Worm (Caenorhabditis elegans) whole organism, L1 larva: Measurements from ENCODE around the gene pcp-1.

Experiments
- C16A3.4 ChIP-seq: fragments of 150-350 bp; optimal IDR thresholded peaks from 2 replicates; lab custom pipeline; 2014; ENCODE audit warnings: missing biosample characterization, missing genetic modification characterization
- F16B12.6 ChIP-seq: fragments of 150-350 bp; optimal IDR thresholded peaks from 2 replicates; lab custom pipeline; 2014; ENCODE audit warnings: missing biosample characterization, missing genetic modification characterization
- Y116A8C.19 ChIP-seq: sonication (generic microtip); optimal IDR thresholded peaks from 2 replicates; lab custom pipeline; 2016; ENCODE audit warnings: missing compliant biosample characterization, missing genetic modification characterization, borderline replicate concordance
- aha-1 ChIP-seq: fragments of 150-350 bp; optimal IDR thresholded peaks from 2 replicates; lab custom pipeline; 2014; ENCODE audit warnings: missing biosample characterization, missing genetic modification characterization
- alr-1 ChIP-seq: fragments of 200-800 bp; sonication (Bioruptor generic); optimal IDR thresholded peaks from 2 replicates; lab custom pipeline; 2018; ENCODE audit warnings: borderline replicate concordance, mild to moderate bottlenecking, missing genetic modification characterization, missing compliant biosample characterization
- ama-1 ChIP-seq: fragments of 150-350 bp; optimal IDR thresholded peaks from 2 replicates; lab custom pipeline; 2014
- blmp-1 ChIP-seq: fragments of 150-350 bp; optimal IDR thresholded peaks from 2 replicates; lab custom pipeline; 2014; ENCODE audit warnings: missing biosample characterization, missing genetic modification characterization
- ceh-63 ChIP-seq: fragments of 200-800 bp; sonication (Bioruptor generic); optimal IDR thresholded peaks from 2 replicates; lab custom pipeline; 2018; ENCODE audit warnings: mild to moderate bottlenecking, missing genetic modification characterization, missing compliant biosample characterization
- ceh-8 ChIP-seq: fragments of 200-800 bp; sonication (Bioruptor generic); optimal IDR thresholded peaks from 2 replicates; lab custom pipeline; 2018; ENCODE audit warnings: mild to moderate bottlenecking, missing genetic modification characterization, moderate library complexity, missing compliant biosample characterization
- ceh-90 ChIP-seq: sonication (generic microtip); optimal IDR thresholded peaks from 2 replicates; lab custom pipeline; 2016; ENCODE audit warnings: missing genetic modification characterization, missing compliant biosample characterization
- dpl-1 ChIP-seq, 3 experiments: fragments of 150-350 bp in 2 of 3; sonication (generic microtip) in 1 of 3; optimal IDR thresholded peaks; 2 replicates each; lab custom pipeline; 2014 to 2017; ENCODE audit warnings: missing biosample characterization in 3 of 3, missing genetic modification characterization in 3 of 3, missing genetic modification reagents in 3 of 3
- dsc-1 ChIP-seq: sonication (generic microtip); optimal IDR thresholded peaks from 2 replicates; lab custom pipeline; 2016; ENCODE audit warnings: mild to moderate bottlenecking, missing genetic modification characterization, missing compliant biosample characterization
- efl-1 ChIP-seq, 4 experiments: fragments of 150-350 bp; optimal IDR thresholded peaks in 3 of 4; peaks in 1 of 4; 1 replicate in 1 of 4; 2 replicates in 3 of 4; lab custom pipeline; 2014; ENCODE audit warnings: missing biosample characterization in 2 of 4, missing genetic modification characterization in 2 of 4, missing genetic modification reagents in 2 of 4
- egl-13 ChIP-seq: sonication (generic microtip); optimal IDR thresholded peaks from 2 replicates; lab custom pipeline; 2016; ENCODE audit warnings: missing genotype, missing genetic modification reagents, missing genetic modification characterization, missing compliant biosample characterization
- fkh-10 ChIP-seq: sonication (generic microtip); optimal IDR thresholded peaks from 2 replicates; lab custom pipeline; 2017; ENCODE audit warnings: missing biosample characterization, missing genetic modification reagents, missing genetic modification characterization
- fkh-4 ChIP-seq: sonication (generic microtip); optimal IDR thresholded peaks from 2 replicates; lab custom pipeline; 2016; ENCODE audit warnings: missing compliant biosample characterization, missing genetic modification characterization, borderline replicate concordance
- fkh-8 ChIP-seq: sonication (generic microtip); optimal IDR thresholded peaks from 2 replicates; lab custom pipeline; 2016; ENCODE audit warnings: mild to moderate bottlenecking, missing genetic modification characterization, missing compliant biosample characterization
- fos-1 ChIP-seq: fragments of 150-350 bp; optimal IDR thresholded peaks from 2 replicates; lab custom pipeline; 2014; ENCODE audit warnings: missing biosample characterization, missing genetic modification characterization
- grh-1 ChIP-seq: fragments of 200-800 bp; sonication (Bioruptor generic); IDR thresholded peaks from 2 replicates; pipeline ENCODE4 v1.3.6; 2022; ENCODE audit warnings: missing genetic modification reagents, missing genetic modification characterization, missing compliant biosample characterization
- hlh-4 ChIP-seq: sonication (generic microtip); optimal IDR thresholded peaks from 2 replicates; lab custom pipeline; 2016; ENCODE audit warnings: mild to moderate bottlenecking, missing genetic modification characterization, missing compliant biosample characterization
- irx-1 ChIP-seq: sonication (generic microtip); optimal IDR thresholded peaks from 2 replicates; lab custom pipeline; 2016; ENCODE audit warnings: missing genetic modification characterization, missing compliant biosample characterization
- isw-1 ChIP-seq: fragments of 200-800 bp; sonication (Bioruptor generic); IDR thresholded peaks from 2 replicates; pipeline ENCODE4 v1.3.6; 2022; ENCODE audit warnings: missing genetic modification characterization, missing compliant biosample characterization
- lin-13 ChIP-seq: fragments of 150-350 bp; optimal IDR thresholded peaks from 2 replicates; lab custom pipeline; 2014; ENCODE audit warnings: missing biosample characterization, missing genetic modification reagents, missing genetic modification characterization
- lin-14 ChIP-seq: fragments of 200-800 bp; sonication (Bioruptor generic); optimal IDR thresholded peaks from 2 replicates; lab custom pipeline; 2018; ENCODE audit warnings: mild to moderate bottlenecking, missing genetic modification characterization, moderate library complexity, missing compliant biosample characterization
- lin-15B ChIP-seq: fragments of 150-350 bp; sonication (generic microtip); optimal IDR thresholded peaks from 3 replicates; lab custom pipeline; 2014; ENCODE audit warnings: missing biosample characterization, missing genetic modification characterization
- lin-35 ChIP-seq, 2 experiments: fragments of 150-350 bp; optimal IDR thresholded peaks; 2 replicates each; lab custom pipeline; 2014; ENCODE audit warnings: missing biosample characterization in 2 of 2, missing genetic modification characterization in 2 of 2, missing genetic modification reagents in 2 of 2
- lir-3 ChIP-seq: sonication (generic microtip); optimal IDR thresholded peaks from 2 replicates; lab custom pipeline; 2016; ENCODE audit warnings: mild to moderate bottlenecking, missing genetic modification characterization, moderate library complexity, missing compliant biosample characterization; ENCODE audit not compliant: poor library complexity
- lsy-2 ChIP-seq, 2 experiments: fragments of 150-350 bp; optimal IDR thresholded peaks; 2 replicates each; lab custom pipeline; 2014; ENCODE audit warnings: missing biosample characterization in 2 of 2, missing genetic modification characterization in 2 of 2
- mef-2 ChIP-seq: fragments of 150-350 bp; optimal IDR thresholded peaks from 2 replicates; lab custom pipeline; 2014; ENCODE audit warnings: missing biosample characterization, missing genetic modification characterization
- mep-1 ChIP-seq: fragments of 150-350 bp; optimal IDR thresholded peaks from 2 replicates; lab custom pipeline; 2014; ENCODE audit warnings: missing biosample characterization, missing genetic modification characterization
- nhr-19 ChIP-seq: fragments of 200-800 bp; sonication (Bioruptor generic); conservative IDR thresholded peaks from 2 replicates; pipeline ENCODE4 v1.3.6; 2022; ENCODE audit warnings: missing genetic modification characterization, missing compliant biosample characterization
- nhr-237 ChIP-seq: fragments of 150-350 bp; optimal IDR thresholded peaks from 2 replicates; lab custom pipeline; 2014; ENCODE audit warnings: missing biosample characterization, missing genetic modification characterization
- nhr-47 ChIP-seq: sonication (generic microtip); optimal IDR thresholded peaks from 2 replicates; lab custom pipeline; 2016; ENCODE audit warnings: mild to moderate bottlenecking, missing genetic modification characterization, moderate library complexity, missing compliant biosample characterization
- nhr-71 ChIP-seq: sonication (generic microtip); optimal IDR thresholded peaks from 2 replicates; lab custom pipeline; 2016; ENCODE audit warnings: mild to moderate bottlenecking, missing genetic modification characterization, moderate library complexity, missing compliant biosample characterization
- nhr-84 ChIP-seq: sonication (generic microtip); optimal IDR thresholded peaks from 2 replicates; lab custom pipeline; 2017; ENCODE audit warnings: missing biosample characterization, missing genetic modification characterization
- rnt-1 ChIP-seq: sonication (generic microtip); optimal IDR thresholded peaks from 2 replicates; lab custom pipeline; 2016; ENCODE audit warnings: mild to moderate bottlenecking, missing genetic modification characterization, moderate library complexity, missing compliant biosample characterization
- snu-23 ChIP-seq: sonication (generic microtip); optimal IDR thresholded peaks from 2 replicates; lab custom pipeline; 2016; ENCODE audit warnings: missing genetic modification characterization, missing compliant biosample characterization
- sox-4 ChIP-seq: sonication (generic microtip); optimal IDR thresholded peaks from 2 replicates; lab custom pipeline; 2016; ENCODE audit warnings: missing genetic modification characterization, missing compliant biosample characterization
- sptf-1 ChIP-seq: fragments of 150-350 bp; optimal IDR thresholded peaks from 2 replicates; lab custom pipeline; 2014; ENCODE audit warnings: missing biosample characterization, missing genetic modification characterization
- sup-37 ChIP-seq: fragments of 200-800 bp; sonication (Bioruptor generic); optimal IDR thresholded peaks from 2 replicates; lab custom pipeline; 2018; ENCODE audit warnings: mild to moderate bottlenecking, missing genetic modification characterization, missing compliant biosample characterization
- swsn-7 ChIP-seq: sonication (generic microtip); optimal IDR thresholded peaks from 2 replicates; lab custom pipeline; 2016; ENCODE audit warnings: missing genetic modification characterization, missing compliant biosample characterization
- tbx-2 ChIP-seq: sonication (generic microtip); optimal IDR thresholded peaks from 2 replicates; lab custom pipeline; 2016; ENCODE audit warnings: missing genetic modification characterization, missing compliant biosample characterization
- unc-130 ChIP-seq: fragments of 150-350 bp; optimal IDR thresholded peaks from 2 replicates; lab custom pipeline; 2017; ENCODE audit warnings: missing biosample characterization, missing genetic modification characterization, inconsistent platforms
- unc-86 ChIP-seq: sonication (generic microtip); optimal IDR thresholded peaks from 2 replicates; lab custom pipeline; 2016; ENCODE audit warnings: missing genetic modification characterization, missing compliant biosample characterization
- xbp-1 ChIP-seq: sonication (generic microtip); optimal IDR thresholded peaks from 2 replicates; lab custom pipeline; 2016; ENCODE audit warnings: missing genetic modification characterization, missing compliant biosample characterization

pcp-1 gene

DNA sequence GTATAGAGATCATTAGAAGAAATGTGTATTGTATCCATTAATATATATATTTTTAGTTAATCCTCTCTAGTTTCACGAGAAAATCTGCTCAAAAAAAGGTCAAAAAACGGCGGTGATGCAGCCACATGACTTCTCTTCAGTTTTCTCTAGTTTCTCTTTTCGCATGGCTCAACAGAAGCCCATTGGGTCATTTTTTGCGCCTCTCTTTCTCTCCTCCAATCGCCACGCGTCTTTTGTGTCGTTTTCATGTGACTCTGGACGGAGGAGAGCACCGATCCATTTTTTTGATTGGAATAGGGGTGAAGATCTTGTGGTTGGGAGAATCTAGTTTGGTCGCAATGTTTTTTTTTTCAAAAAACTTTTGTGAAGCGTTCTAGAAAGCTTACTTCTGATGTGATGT is 37.8 kb upstream of the pcp-1 start (continued):
- TF ChIP-seq tbx-2 (tag; lab: Kevin White, UChicago) (peak; percentile 53), nhr-19 (GFP tag; lab: Robert Waterston, UW) (peak; percentile 48; the same call in 1 of the 2 replicates), egl-13 (tag; lab: Kevin White, UChicago) (no peak), nhr-71 (tag; lab: Kevin White, UChicago) (peak; percentile 79), fkh-8 (tag; lab: Kevin White, UChicago) (peak; percentile 86), lir-3 (peak; percentile 34), mep-1 (tag; lab: Kevin White, UChicago) (peak; percentile 59), lin-13 (GFP tag; lab: Kevin White, UChicago) (peak; percentile 27), snu-23 (GFP tag; lab: Kevin White, UChicago) (peak; percentile 72), lin-35 (GFP tag; optimal IDR thresholded peaks at IDR 0.05; lab: Kevin White, UChicago) (peak; percentile 3 to 52), Y116A8C.19 (tag; lab: Kevin White, UChicago) (no peak), irx-1 (tag; lab: Kevin White, UChicago) (peak; percentile 35), ceh-90 (no peak), lsy-2 (tag; optimal IDR thresholded peaks at IDR 0.05; lab: Kevin White, UChicago) (peak; percentile 63 to 75), dsc-1 (peak; percentile 63), sptf-1 (no peak), dpl-1 (GFP tag; optimal IDR thresholded peaks at IDR 0.05; lab: Kevin White, UChicago) (peak; percentile 18 to 45 (median 36)), nhr-84 (tag; lab: Kevin White, UChicago) (no peak), sox-4 (tag; lab: Kevin White, UChicago) (peak; percentile 16), fkh-4 (tag; lab: Kevin White, UChicago) (no peak)

DNA sequence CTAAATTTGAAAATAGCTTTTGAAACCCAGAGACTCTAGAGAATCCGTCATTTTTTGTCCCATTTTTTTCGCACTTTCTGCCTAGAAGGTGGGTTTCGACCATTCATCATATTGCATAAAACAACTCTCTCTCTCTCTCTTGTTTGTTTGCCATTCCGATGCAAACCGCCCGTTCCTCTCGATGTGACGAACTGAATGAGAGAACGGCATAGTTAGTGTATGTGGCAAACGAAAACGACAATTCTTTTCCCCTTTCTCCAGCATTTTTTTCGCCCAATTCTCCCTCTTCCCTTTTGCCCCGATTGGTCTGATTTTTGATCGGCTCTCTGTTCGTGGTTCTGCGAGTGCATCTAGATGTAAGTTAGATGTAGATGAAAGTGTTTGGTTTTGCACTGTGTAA is 37.2 kb upstream of the pcp-1 start:
- TF ChIP-seq snu-23 (GFP tag; lab: Kevin White, UChicago) (no peak), aha-1 (tag; lab: Kevin White, UChicago) (no peak), dpl-1 (GFP tag; optimal IDR thresholded peaks at IDR 0.05; lab: Kevin White, UChicago) (no peak), isw-1 (GFP tag; lab: Robert Waterston, UW) (no peak), efl-1 (optimal IDR thresholded peaks at IDR 0.05; lab: Kevin White, UChicago) (no peak), efl-1 (GFP tag; optimal IDR thresholded peaks at IDR 0.05 in 1 of 2; lab: Kevin White, UChicago) (peak in 1 of 2 experiments; percentile 77), ama-1 (lab: Kevin White, UChicago) (peak; percentile 11), blmp-1 (peak; percentile 1), ceh-8 (GFP tag; lab: Kevin White, UChicago) (no peak), C16A3.4 (tag; lab: Kevin White, UChicago) (no peak), fos-1 (no peak), sup-37 (GFP tag; lab: Kevin White, UChicago) (no peak), hlh-4 (tag; lab: Kevin White, UChicago) (no peak), egl-13 (tag; lab: Kevin White, UChicago) (no peak), nhr-19 (GFP tag; lab: Robert Waterston, UW) (no peak), mef-2 (no peak)

DNA sequence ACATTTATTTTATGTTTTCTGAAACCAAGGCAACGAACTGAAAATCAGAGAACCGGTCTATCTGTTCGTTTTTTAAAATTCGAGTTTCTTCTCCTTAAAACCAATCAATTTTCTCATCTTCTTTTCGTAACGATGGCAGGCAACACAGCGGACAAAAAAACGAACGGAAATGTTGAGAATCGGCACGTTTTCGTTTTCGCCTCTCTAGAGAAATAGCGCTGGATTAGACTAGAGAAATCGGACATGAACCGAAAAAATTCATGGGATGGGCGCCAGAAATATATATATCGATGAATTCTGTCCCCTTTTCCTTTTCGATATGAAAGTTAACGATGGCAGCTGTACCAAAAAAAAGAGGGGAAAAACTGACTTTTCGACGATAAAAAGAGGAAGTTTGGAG is 36.3 kb upstream of the pcp-1 start:
- TF ChIP-seq ceh-90 (no peak), nhr-19 (GFP tag; lab: Robert Waterston, UW) (no peak), ama-1 (lab: Kevin White, UChicago) (peak; percentile 18), blmp-1 (peak; percentile 59)

DNA sequence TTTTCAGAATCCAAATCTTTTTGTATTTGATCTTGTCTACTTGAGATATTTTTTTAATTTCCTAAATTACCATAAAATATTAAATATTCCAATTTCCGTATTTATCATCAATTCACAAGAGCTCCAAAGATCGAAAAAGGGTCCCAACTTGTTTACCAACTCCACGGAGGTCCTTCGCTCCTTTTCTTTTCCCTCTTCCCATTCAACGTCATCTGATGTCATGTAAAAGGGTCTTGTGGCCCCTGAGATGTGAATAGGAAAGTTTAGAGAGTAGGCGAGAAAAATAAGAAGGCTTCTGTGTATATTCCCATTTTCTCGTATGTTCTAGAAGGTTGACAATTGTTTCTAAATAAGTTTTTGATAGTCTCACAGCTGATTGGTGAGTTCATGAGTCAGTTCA is 35.7 kb upstream of the pcp-1 start:
- TF ChIP-seq nhr-237 (tag; lab: Kevin White, UChicago) (no peak), F16B12.6 (tag; lab: Kevin White, UChicago) (no peak), lin-35 (GFP tag; optimal IDR thresholded peaks at IDR 0.05; lab: Kevin White, UChicago) (peak in 1 of 2 experiments; percentile 10), xbp-1 (tag; lab: Kevin White, UChicago) (no peak), fkh-8 (tag; lab: Kevin White, UChicago) (no peak), lsy-2 (tag; optimal IDR thresholded peaks at IDR 0.05; lab: Kevin White, UChicago) (peak; percentile 4 to 51), unc-130 (tag; lab: Kevin White, UChicago) (no peak), mef-2 (no peak), swsn-7 (peak; percentile 8), nhr-47 (tag; lab: Kevin White, UChicago) (peak; percentile 5), lin-15B (tag; lab: Kevin White, UChicago) (no peak), ceh-90 (no peak), lin-14 (GFP tag; lab: Kevin White, UChicago) (peak; percentile 85), nhr-71 (tag; lab: Kevin White, UChicago) (peak; percentile 48), efl-1 (optimal IDR thresholded peaks at IDR 0.05; lab: Kevin White, UChicago) (peak in 1 of 2 experiments; percentile 1), efl-1 (GFP tag; optimal IDR thresholded peaks at IDR 0.05 in 1 of 2; lab: Kevin White, UChicago) (no peak), dsc-1 (no peak), alr-1 (tag; lab: Kevin White, UChicago) (no peak), ceh-63 (GFP tag; lab: Kevin White, UChicago) (no peak), fkh-10 (peak; percentile 46), rnt-1 (tag; lab: Kevin White, UChicago) (no peak), ceh-8 (GFP tag; lab: Kevin White, UChicago) (peak; percentile 22), grh-1 (GFP tag; lab: Robert Waterston, UW) (no peak), unc-86 (tag; lab: Kevin White, UChicago) (peak; percentile 27), isw-1 (GFP tag; lab: Robert Waterston, UW) (peak; percentile 14; the same call in 1 of the 2 replicates)
